Worm (Caenorhabditis elegans): ENCODE measurements around the gene C39D10.2.

ce11 chrX:7867307-7867706 lies 21.7 kb upstream of the C39D10.2 start:
- TF ChIP-seq ets-7 (tag; optimal IDR thresholded peaks at IDR 0.05) (no peak), F13C5.2 (tag; optimal IDR thresholded peaks at IDR 0.05) (no peak), hmbx-1 (tag; optimal IDR thresholded peaks at IDR 0.05) (no peak), sea-1 (GFP tag; conservative IDR thresholded peaks at IDR 0.05) (no peak), flt-1 (GFP tag; IDR thresholded peaks at IDR 0.05) (no peak), tbx-37 (GFP tag; conservative IDR thresholded peaks at IDR 0.05) (no peak), hmg-4 (GFP tag; optimal IDR thresholded peaks at IDR 0.05) (no peak), ama-1 (optimal IDR thresholded peaks at IDR 0.05) (no peak), B0310.2 (tag; optimal IDR thresholded peaks at IDR 0.05) (no peak), pes-1 (GFP tag; IDR thresholded peaks at IDR 0.05) (no peak), ceh-36 (tag; optimal IDR thresholded peaks at IDR 0.05) (no peak), scrt-1 (GFP tag; IDR thresholded peaks at IDR 0.05) (no peak), tra-4 (tag; optimal IDR thresholded peaks at IDR 0.05) (no peak)

All from whole organism, early embryonic.